Fruit fly (Drosophila melanogaster) whole organism, embryonic: ENCODE data around the gene CG10761.

Experiments used
- BEAF-32 ChIP-seq: fragments of 200-800 bp; sonication (Bioruptor generic); optimal IDR thresholded peaks from 3 replicates; lab custom pipeline; 2017; ENCODE audit warnings: missing biosample characterization, missing genetic modification characterization, mild to moderate bottlenecking, moderate library complexity, missing genetic modification reagents
- CG1024 ChIP-seq: fragments of 200-800 bp; sonication (Bioruptor generic); IDR thresholded peaks from 2 replicates; pipeline ENCODE4 v1.3.6; 2022; ENCODE audit warnings: missing biosample characterization, missing genetic modification characterization
- CG10274 ChIP-seq: fragments of 200-800 bp; sonication (Bioruptor generic); optimal IDR thresholded peaks from 3 replicates; lab custom pipeline; 2017; ENCODE audit warnings: missing biosample characterization, mild to moderate bottlenecking, missing genetic modification characterization
- CG10979 ChIP-seq: fragments of 200-800 bp; sonication (Bioruptor generic); optimal IDR thresholded peaks from 2 replicates; lab custom pipeline; 2018; ENCODE audit warnings: missing biosample characterization, mild to moderate bottlenecking, missing genetic modification characterization, moderate library complexity
- CG14050 ChIP-seq: fragments of 200-800 bp; sonication (Bioruptor generic); IDR thresholded peaks from 3 replicates; pipeline ENCODE4 v1.3.6; 2022; ENCODE audit warnings: missing biosample characterization, missing genetic modification characterization
- CG14860 ChIP-seq: fragments of 200-800 bp; sonication (Bioruptor generic); IDR thresholded peaks from 3 replicates; pipeline ENCODE4 v1.3.6; 2022; ENCODE audit warnings: missing biosample characterization, missing genetic modification characterization; ENCODE audit not compliant: partially characterized antibody
- CG16813 ChIP-seq: fragments of 200-800 bp; sonication (Bioruptor generic); IDR thresholded peaks from 3 replicates; pipeline ENCODE4 v1.3.6; 2022; ENCODE audit warnings: missing biosample characterization, missing genetic modification characterization; ENCODE audit not compliant: partially characterized antibody
- CG1832 ChIP-seq: fragments of 200-800 bp; sonication (Bioruptor generic); optimal IDR thresholded peaks from 2 replicates; lab custom pipeline; 2017; ENCODE audit warnings: missing biosample characterization, mild to moderate bottlenecking, missing genetic modification characterization, inconsistent platforms
- CG18764 ChIP-seq: fragments of 200-800 bp; sonication (Bioruptor generic); optimal IDR thresholded peaks from 3 replicates; lab custom pipeline; 2016; ENCODE audit warnings: missing biosample characterization, missing genetic modification characterization
- CG2120 ChIP-seq: fragments of 200-800 bp; sonication (Bioruptor generic); optimal IDR thresholded peaks from 3 replicates; lab custom pipeline; 2016; ENCODE audit warnings: missing biosample characterization, missing genetic modification characterization
- CG2199 ChIP-seq: fragments of 200-800 bp; sonication (Bioruptor generic); IDR thresholded peaks from 3 replicates; pipeline ENCODE4 v1.3.6; 2022; ENCODE audit warnings: missing biosample characterization, missing genetic modification characterization
- CG31224 ChIP-seq: fragments of 200-800 bp; sonication (Bioruptor generic); IDR thresholded peaks from 2 replicates; pipeline ENCODE4 v1.3.6; 2022; ENCODE audit warnings: missing biosample characterization, missing genetic modification characterization
- CG33213 ChIP-seq: fragments of 200-800 bp; sonication (Bioruptor generic); optimal IDR thresholded peaks from 3 replicates; lab custom pipeline; 2016; ENCODE audit warnings: missing biosample characterization, missing genetic modification characterization
- CG34422 ChIP-seq: fragments of 200-800 bp; sonication (Bioruptor generic); IDR thresholded peaks from 3 replicates; pipeline ENCODE4 v1.3.6; 2022; ENCODE audit warnings: missing biosample characterization, missing genetic modification characterization
- CG42726 ChIP-seq: fragments of 200-800 bp; sonication (Bioruptor generic); IDR thresholded peaks from 2 replicates; pipeline ENCODE4 v1.3.6; 2022; ENCODE audit warnings: missing biosample characterization, missing genetic modification characterization; ENCODE audit not compliant: partially characterized antibody
- CG4404 ChIP-seq: fragments of 200-800 bp; sonication (Bioruptor generic); IDR thresholded peaks from 2 replicates; pipeline ENCODE4 v1.3.6; 2022; ENCODE audit warnings: missing biosample characterization, missing genetic modification characterization
- CG4424 ChIP-seq: fragments of 200-800 bp; sonication (Bioruptor generic); optimal IDR thresholded peaks from 3 replicates; lab custom pipeline; 2016; ENCODE audit warnings: missing biosample characterization, missing genetic modification characterization
- CG8359 ChIP-seq: fragments of 200-800 bp; sonication (Bioruptor generic); optimal IDR thresholded peaks from 2 replicates; lab custom pipeline; 2017; ENCODE audit warnings: missing biosample characterization, mild to moderate bottlenecking, missing genetic modification characterization, borderline replicate concordance
- CG8765 ChIP-seq: fragments of 200-800 bp; sonication (Bioruptor generic); IDR thresholded peaks from 2 replicates; pipeline ENCODE4 v1.3.6; 2022; ENCODE audit warnings: missing biosample characterization, missing genetic modification characterization
- CrebB ChIP-seq: fragments of 200-800 bp; sonication (Bioruptor generic); optimal IDR thresholded peaks from 3 replicates; lab custom pipeline; 2018; ENCODE audit warnings: missing biosample characterization, mild to moderate bottlenecking, missing genetic modification characterization
- Dll ChIP-seq: fragments of 200-800 bp; sonication (Bioruptor generic); IDR thresholded peaks from 4 replicates; pipeline ENCODE4 v1.3.6; 2022; ENCODE audit warnings: missing biosample characterization, missing genetic modification characterization; ENCODE audit not compliant: partially characterized antibody
- Gug ChIP-seq: fragments of 200-800 bp; sonication (Bioruptor generic); IDR thresholded peaks from 4 replicates; pipeline ENCODE4 v1.3.6; 2022; ENCODE audit warnings: missing biosample characterization, missing genetic modification characterization
- Hr3 ChIP-seq: fragments of 200-800 bp; sonication (Bioruptor generic); optimal IDR thresholded peaks from 3 replicates; lab custom pipeline; 2016; ENCODE audit warnings: missing biosample characterization, missing genetic modification characterization
- Hsf ChIP-seq: fragments of 200-800 bp; sonication (Bioruptor generic); optimal IDR thresholded peaks from 3 replicates; lab custom pipeline; 2016; ENCODE audit warnings: missing biosample characterization, missing genetic modification characterization
- MTF-1 ChIP-seq: fragments of 200-800 bp; sonication (Bioruptor generic); optimal IDR thresholded peaks from 2 replicates; lab custom pipeline; 2018; ENCODE audit warnings: missing biosample characterization, mild to moderate bottlenecking, missing genetic modification characterization, borderline replicate concordance
- Nf-YB ChIP-seq: fragments of 200-800 bp; sonication (Bioruptor generic); optimal IDR thresholded peaks from 3 replicates; lab custom pipeline; 2019; ENCODE audit warnings: missing biosample characterization, mild to moderate bottlenecking, missing genetic modification characterization, moderate library complexity
- NfI ChIP-seq: fragments of 200-800 bp; sonication (Bioruptor generic); optimal IDR thresholded peaks from 3 replicates; lab custom pipeline; 2018; ENCODE audit warnings: missing biosample characterization, mild to moderate bottlenecking, missing genetic modification characterization, moderate library complexity
- Oaz ChIP-seq: fragments of 200-800 bp; sonication (Bioruptor generic); IDR thresholded peaks from 2 replicates; pipeline ENCODE4 v1.3.6; 2022; ENCODE audit warnings: missing biosample characterization, missing genetic modification characterization
- Rx ChIP-seq: fragments of 200-800 bp; sonication (Bioruptor generic); IDR thresholded peaks from 2 replicates; pipeline ENCODE4 v1.3.6; 2022; ENCODE audit warnings: missing biosample characterization, missing genetic modification characterization
- Sin3A ChIP-seq: fragments of >200 bp; optimal IDR thresholded peaks from 2 replicates; lab custom pipeline; 2018
- amos ChIP-seq: fragments of 200-800 bp; sonication (Bioruptor generic); IDR thresholded peaks from 2 replicates; pipeline ENCODE4 v1.3.6; 2022; ENCODE audit warnings: missing biosample characterization, missing genetic modification characterization; ENCODE audit not compliant: partially characterized antibody
- bsh ChIP-seq, 2 experiments: fragments of 200-800 bp; sonication (Bioruptor generic); optimal IDR thresholded peaks; 2 replicates each; lab custom pipeline; 2017 to 2018; ENCODE audit warnings: mild to moderate bottlenecking in 2 of 2, missing biosample characterization in 2 of 2, missing genetic modification characterization in 2 of 2, moderate library complexity in 1 of 2
- corto ChIP-seq: fragments of 200-800 bp; sonication (Bioruptor generic); optimal IDR thresholded peaks from 2 replicates; lab custom pipeline; 2016; ENCODE audit warnings: missing biosample characterization, mild to moderate bottlenecking, missing genetic modification characterization, moderate library complexity
- dmrt11E ChIP-seq: fragments of 200-800 bp; sonication (Bioruptor generic); optimal IDR thresholded peaks from 3 replicates; lab custom pipeline; 2018; ENCODE audit warnings: missing biosample characterization, mild to moderate bottlenecking, missing genetic modification characterization, moderate library complexity
- dpn ChIP-seq, 2 experiments: fragments of 200-800 bp; sonication (Bioruptor generic); optimal IDR thresholded peaks; 3 replicates each; lab custom pipeline; 2016; ENCODE audit warnings: missing biosample characterization in 2 of 2, missing genetic modification characterization in 2 of 2
- en ChIP-seq: fragments of 200-800 bp; sonication (Bioruptor generic); optimal IDR thresholded peaks from 2 replicates; lab custom pipeline; 2016; ENCODE audit warnings: missing biosample characterization, missing genetic modification characterization
- exex ChIP-seq: fragments of 200-800 bp; sonication (Bioruptor generic); optimal IDR thresholded peaks from 4 replicates; lab custom pipeline; 2018; ENCODE audit warnings: missing biosample characterization, mild to moderate bottlenecking, missing genetic modification characterization, moderate library complexity
- fd102C ChIP-seq: fragments of 200-800 bp; sonication (Bioruptor generic); optimal IDR thresholded peaks from 2 replicates; lab custom pipeline; 2018; ENCODE audit warnings: missing biosample characterization, mild to moderate bottlenecking, missing genetic modification characterization, moderate library complexity
- gem ChIP-seq: fragments of 200-800 bp; sonication (Bioruptor generic); optimal IDR thresholded peaks from 2 replicates; lab custom pipeline; 2019; ENCODE audit warnings: missing biosample characterization, mild to moderate bottlenecking, missing genetic modification characterization, moderate library complexity
- hbn ChIP-seq: fragments of 200-800 bp; sonication (Bioruptor generic); IDR thresholded peaks from 2 replicates; pipeline ENCODE4 v1.3.6; 2022; ENCODE audit warnings: missing biosample characterization, missing genetic modification characterization; ENCODE audit not compliant: partially characterized antibody
- odd ChIP-seq: fragments of 200-800 bp; sonication (Bioruptor generic); optimal IDR thresholded peaks from 2 replicates; lab custom pipeline; 2017; ENCODE audit warnings: missing biosample characterization, mild to moderate bottlenecking, missing genetic modification characterization
- pb ChIP-seq: fragments of 200-800 bp; sonication (Bioruptor generic); optimal IDR thresholded peaks from 3 replicates; lab custom pipeline; 2016; ENCODE audit warnings: missing biosample characterization, missing genetic modification characterization
- pho ChIP-seq: fragments of 200-800 bp; sonication (Bioruptor generic); optimal IDR thresholded peaks from 2 replicates; lab custom pipeline; 2016; ENCODE audit warnings: missing biosample characterization, missing genetic modification characterization
- rib ChIP-seq: fragments of 200-800 bp; sonication (Bioruptor generic); IDR thresholded peaks from 2 replicates; pipeline ENCODE4 v1.3.6; 2022; ENCODE audit warnings: missing biosample characterization, missing genetic modification characterization
- sim ChIP-seq: fragments of 200-800 bp; sonication (Bioruptor generic); IDR thresholded peaks from 2 replicates; pipeline ENCODE4 v1.3.6; 2022; ENCODE audit warnings: missing biosample characterization, missing genetic modification characterization
- sisA ChIP-seq: fragments of 200-800 bp; sonication (Bioruptor generic); IDR thresholded peaks from 2 replicates; pipeline ENCODE4 v1.3.6; 2022; ENCODE audit warnings: missing biosample characterization, missing genetic modification characterization
- sob ChIP-seq: fragments of 200-800 bp; sonication (Bioruptor generic); IDR thresholded peaks from 2 replicates; pipeline ENCODE4 v1.3.6; 2022; ENCODE audit warnings: missing biosample characterization, missing genetic modification characterization
- stc ChIP-seq: fragments of 200-800 bp; sonication (Bioruptor generic); IDR thresholded peaks from 2 replicates; pipeline ENCODE4 v1.3.6; 2022; ENCODE audit warnings: missing biosample characterization, missing genetic modification characterization
- ttk ChIP-seq: fragments of 200-800 bp; sonication (Bioruptor generic); IDR thresholded peaks from 2 replicates; pipeline ENCODE4 v2.1.2; 2022; ENCODE audit warnings: missing biosample characterization, missing genetic modification characterization
- z ChIP-seq: fragments of 200-800 bp; sonication (Bioruptor generic); IDR thresholded peaks from 3 replicates; pipeline ENCODE4 v1.3.6; 2022; ENCODE audit warnings: missing biosample characterization, missing genetic modification characterization

Gene CG10761

DNA sequence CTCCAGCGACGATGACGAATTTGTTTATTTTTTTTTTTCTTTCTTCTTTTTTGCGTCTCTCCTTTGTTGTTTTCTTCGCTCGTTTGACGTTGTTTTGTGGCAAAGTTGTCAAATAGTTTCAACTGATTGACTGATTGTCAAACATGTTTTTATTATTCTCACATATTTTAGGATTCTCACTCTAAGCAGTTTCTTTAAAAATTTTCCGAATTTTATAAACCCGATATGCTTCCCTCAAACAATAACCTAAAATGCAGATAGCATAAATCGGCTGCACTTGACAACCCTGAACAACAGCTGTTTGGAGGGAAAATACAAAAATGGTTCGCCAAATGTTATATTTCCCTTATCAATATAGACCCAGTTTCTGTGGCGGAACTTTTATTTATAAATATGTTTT, 19.1 kb downstream of the CG10761 start, which contains the start of gene CG17982 (continued):
- TF ChIP-seq BEAF-32 (GFP tag; lab: Kevin White, UChicago) (peak; percentile 32), CG16813 (GFP tag; lab: Robert Waterston, UW) (no peak), CG34422 (peak; percentile 83), CG8359 (GFP tag; lab: Kevin White, UChicago) (peak; percentile 4), Oaz (GFP tag; lab: Robert Waterston, UW) (peak; percentile 53; the same call in 1 of the 2 replicates), sisA (GFP tag; lab: Robert Waterston, UW) (peak; percentile 73), CG8765 (GFP tag; lab: Robert Waterston, UW) (peak; percentile 44; the same call in 1 of the 2 replicates), z (GFP tag; lab: Robert Waterston, UW) (no peak), corto (GFP tag; lab: Kevin White, UChicago) (peak; percentile 87), CG2199 (GFP tag; lab: Robert Waterston, UW) (no peak), CG14860 (GFP tag; lab: Robert Waterston, UW) (no peak), gem (tag; lab: Kevin White, UChicago) (peak; percentile 92), dpn (GFP tag; optimal IDR thresholded peaks at IDR 0.05; lab: Kevin White, UChicago) (peak; percentile 80 to 83), fd102C (GFP tag; lab: Kevin White, UChicago) (no peak), dmrt11E (tag; lab: Kevin White, UChicago) (peak; percentile 80), amos (GFP tag; lab: Robert Waterston, UW) (no peak; the same call in 1 of the 2 replicates), CG1024 (GFP tag; lab: Robert Waterston, UW) (0 out of 2 replicates have a peak, but pooled peaks have one; percentile 27), Sin3A (lab: Kevin White, UChicago) (no peak), CG4404 (GFP tag; lab: Robert Waterston, UW) (peak; percentile 56; the same call in 1 of the 2 replicates), sim (GFP tag; lab: Robert Waterston, UW) (no peak), sob (GFP tag; lab: Robert Waterston, UW) (peak; percentile 86), Nf-YB (GFP tag; lab: Kevin White, UChicago) (peak; percentile 45), CG4424 (GFP tag; lab: Kevin White, UChicago) (peak; percentile 82), Hsf (GFP tag; lab: Kevin White, UChicago) (peak; percentile 88), NfI (GFP tag; lab: Kevin White, UChicago) (peak; percentile 88), Hr3 (GFP tag; lab: Kevin White, UChicago) (peak; percentile 77), pho (GFP tag; lab: Kevin White, UChicago) (peak; percentile 74), bsh (GFP tag; optimal IDR thresholded peaks at IDR 0.05; lab: Kevin White, UChicago) (peak; percentile 71 to 89), CG10274 (peak; percentile 16), MTF-1 (peak; percentile 63), Gug (GFP tag; lab: Robert Waterston, UW) (peak; percentile 77), CG33213 (GFP tag; lab: Kevin White, UChicago) (peak; percentile 87), odd (GFP tag; lab: Kevin White, UChicago) (peak; percentile 73), CG31224 (GFP tag; lab: Robert Waterston, UW) (peak; percentile 65), ttk (GFP tag; lab: Robert Waterston, UW) (peak; percentile 68), Rx (GFP tag; lab: Robert Waterston, UW) (peak; percentile 80), stc (GFP tag; lab: Robert Waterston, UW) (peak; percentile 74), CG14050 (GFP tag; lab: Robert Waterston, UW) (peak; percentile 71), CG2120 (GFP tag; lab: Kevin White, UChicago) (peak; percentile 98), en (GFP tag; lab: Kevin White, UChicago) (peak; percentile 69), pb (GFP tag; lab: Kevin White, UChicago) (peak; percentile 62), CG1832 (GFP tag; lab: Kevin White, UChicago) (no peak), CG18764 (peak; percentile 65), CG10979 (tag; lab: Kevin White, UChicago) (peak; percentile 76), CG42726 (no peak), rib (GFP tag; lab: Robert Waterston, UW) (peak; percentile 64; the same call in 1 of the 2 replicates), CrebB (tag; lab: Kevin White, UChicago) (peak; percentile 75), Dll (GFP tag; lab: Robert Waterston, UW) (no peak), exex (tag; lab: Kevin White, UChicago) (no peak), hbn (GFP tag; lab: Robert Waterston, UW) (peak; percentile 16; the same call in 1 of the 2 replicates)
